Worm (Caenorhabditis elegans): ENCODE measurements around the gene pud-1.1.

DNA sequence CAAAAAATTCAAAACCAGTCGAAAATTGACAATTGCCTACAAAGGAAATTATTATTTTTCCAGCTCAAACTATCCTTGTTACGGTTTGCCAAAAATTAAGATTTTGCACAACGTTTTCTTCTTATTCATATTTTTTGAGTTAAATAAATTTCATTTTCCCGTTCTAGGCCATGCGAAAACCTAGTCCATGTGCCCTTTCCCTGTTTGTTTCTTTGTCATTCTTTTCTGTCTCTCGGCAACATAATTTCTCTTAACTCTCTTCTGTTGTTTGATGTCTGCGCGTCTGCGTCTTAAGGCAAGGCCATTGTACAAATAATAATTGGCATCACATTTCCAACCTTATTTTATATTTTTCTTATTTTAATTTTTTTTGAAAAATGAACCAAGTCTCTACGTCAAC lies 48.7 kb upstream of the pud-1.1 start, which contains the start of gene nhr-228:
- TF ChIP-seq F44E2.7 (GFP tag; IDR thresholded peaks at IDR 0.05): no peak
- TF ChIP-seq pha-4 (GFP tag; IDR thresholded peaks at IDR 0.05): no peak
- TF ChIP-seq pha-4 (tag; optimal IDR thresholded peaks at IDR 0.05): no peak
- TF ChIP-seq mep-1 (tag; optimal IDR thresholded peaks at IDR 0.05): peak; percentile 62
- TF ChIP-seq zag-1 (tag; optimal IDR thresholded peaks at IDR 0.05): no peak
- no peak for TF ChIP-seq spr-1 (tag; optimal IDR thresholded peaks at IDR 0.05)
- TF ChIP-seq egl-27 (tag; optimal IDR thresholded peaks at IDR 0.05): no peak
- no peak for TF ChIP-seq snpc-4 (tag; optimal IDR thresholded peaks at IDR 0.05)
- no peak for TF ChIP-seq nhr-76 (tag; optimal IDR thresholded peaks at IDR 0.05)
- no peak for TF ChIP-seq nhr-11 (tag; optimal IDR thresholded peaks at IDR 0.05)
- no peak for TF ChIP-seq rbr-2 (tag; optimal IDR thresholded peaks at IDR 0.05)
- TF ChIP-seq nhr-25 (tag; optimal IDR thresholded peaks at IDR 0.05; ENCODE audit: borderline replicate concordance, insufficient read depth): no peak
- no peak for TF ChIP-seq skn-1 (tag; optimal IDR thresholded peaks at IDR 0.05)

Measured in whole organism, L4 larva.